Worm (Caenorhabditis elegans) whole organism, L4 larva: Measurements from ENCODE around the gene Y4C6B.7.

Experiments
- ceh-20 ChIP-seq: fragments of 200-800 bp; sonication (Bioruptor generic); IDR thresholded peaks from 2 replicates; pipeline ENCODE4 v1.3.6; 2022; ENCODE audit warnings: missing genetic modification reagents, missing genetic modification characterization, missing compliant biosample characterization
- daf-16 ChIP-seq, 3 experiments: sonication (generic microtip); optimal IDR thresholded peaks; 2 replicates each; lab custom pipeline; 2016 to 2017; ENCODE audit warnings: missing genetic modification characterization in 3 of 3, missing genetic modification reagents in 3 of 3, mild to moderate bottlenecking in 2 of 3, missing compliant biosample characterization in 2 of 3, missing biosample characterization in 1 of 3, moderate library complexity in 1 of 3
- dpl-1 ChIP-seq: fragments of 150-350 bp; optimal IDR thresholded peaks from 2 replicates; lab custom pipeline; 2014; ENCODE audit warnings: missing biosample characterization, missing genetic modification reagents, missing genetic modification characterization
- dve-1 ChIP-seq: sonication (generic microtip); optimal IDR thresholded peaks from 2 replicates; lab custom pipeline; 2017; ENCODE audit warnings: antibody characterized with exemption, mild to moderate bottlenecking, missing genetic modification characterization, missing compliant biosample characterization; ENCODE audit not compliant: insufficient read depth
- fos-1 ChIP-seq: fragments of 150-350 bp; optimal IDR thresholded peaks from 2 replicates; lab custom pipeline; 2014; ENCODE audit warnings: missing biosample characterization, missing genetic modification characterization
- mep-1 ChIP-seq: fragments of 150-350 bp; sonication (generic microtip); optimal IDR thresholded peaks from 3 replicates; lab custom pipeline; 2014; ENCODE audit warnings: missing biosample characterization, missing genetic modification characterization
- zfp-3 ChIP-seq: fragments of 200-800 bp; sonication (Bioruptor generic); conservative IDR thresholded peaks from 2 replicates; pipeline ENCODE4 v1.3.6; 2022; ENCODE audit warnings: missing genetic modification reagents, missing genetic modification characterization, missing compliant biosample characterization
- zip-2 ChIP-seq: fragments of 150-350 bp; optimal IDR thresholded peaks from 2 replicates; lab custom pipeline; 2014; ENCODE audit warnings: missing biosample characterization, missing genetic modification characterization

DNA sequence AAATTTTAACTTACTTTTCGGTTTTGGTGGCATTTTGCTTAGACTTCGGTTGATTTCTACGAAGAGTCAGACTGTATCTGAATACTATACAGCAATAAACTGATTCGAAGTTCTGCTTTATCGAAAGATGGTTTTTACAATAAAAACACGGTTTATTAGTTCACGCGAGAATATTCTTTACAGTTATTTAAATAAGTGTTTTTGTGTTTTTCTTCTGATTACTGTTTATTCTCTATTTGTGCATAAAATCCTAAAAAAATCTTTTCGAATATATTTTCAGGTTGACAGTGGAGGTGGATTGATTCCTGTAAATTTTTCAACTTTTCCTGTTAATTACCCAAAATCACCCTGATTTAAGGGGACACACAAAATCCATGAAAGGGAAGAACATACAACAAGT is 47.2 kb downstream of the Y4C6B.7 start, which contains the start of gene ZK354.8:
- TF ChIP-seq mep-1 (tag; lab: Kevin White, UChicago) (no peak), fos-1 (no peak), daf-16 (GFP tag; optimal IDR thresholded peaks at IDR 0.05; lab: Kevin White, UChicago) (no peak), daf-16 (tag; optimal IDR thresholded peaks at IDR 0.05; lab: Kevin White, UChicago) (no peak), dve-1 (tag; lab: Kevin White, UChicago) (no peak), ceh-20 (GFP tag; lab: Robert Waterston, UW) (no peak), dpl-1 (GFP tag; lab: Kevin White, UChicago) (no peak), zfp-3 (no peak), zip-2 (tag; lab: Kevin White, UChicago) (no peak)
